Worm (Caenorhabditis elegans): ENCODE results near the gene prkl-1.

- TF ChIP-seq B0035.1 (tag; optimal IDR thresholded peaks at IDR 0.05) = no peak
- no peak for TF ChIP-seq snpc-4 (GFP tag; optimal IDR thresholded peaks at IDR 0.05)
- no peak for TF ChIP-seq snpc-4 (tag; optimal IDR thresholded peaks at IDR 0.05)
- TF ChIP-seq rcor-1 (GFP tag; IDR thresholded peaks at IDR 0.05) = no peak
- no peak for TF ChIP-seq nhr-27 (tag; optimal IDR thresholded peaks at IDR 0.05)
- no peak for TF ChIP-seq let-526 (GFP tag; IDR thresholded peaks at IDR 0.05)
- TF ChIP-seq nfya-1 (tag; optimal IDR thresholded peaks at IDR 0.05; ENCODE audit: borderline replicate concordance, insufficient read depth) = no peak
Observed at ce11 chrIV:7012214-7012613, 25.5 kb upstream of the prkl-1 start.
